Worm (Caenorhabditis elegans): ENCODE results near the gene Y6D1A.1.

- TF ChIP-seq dao-5 (tag; optimal IDR thresholded peaks at IDR 0.05), result no peak
- no peak for TF ChIP-seq him-1 (tag; optimal IDR thresholded peaks at IDR 0.05)
Observed at ce11 chrII:11849572-11849971, 26.2 kb upstream of the Y6D1A.1 start.

All from whole organism, L4/young adult.